Fruit fly (Drosophila melanogaster) whole organism, embryonic: ENCODE data around the gene wge.
A peak's percentile ranks its signal among the peaks of the same experiment; 100 is the strongest.

Source experiments
- Awh ChIP-seq: fragments of 200-800 bp; sonication (Bioruptor generic); IDR thresholded peaks from 2 replicates; pipeline ENCODE4, ENCODE4 v1.3.6; 2022; ENCODE audit warnings: missing biosample characterization, missing genetic modification characterization
- Bteb2 ChIP-seq: fragments of 200-800 bp; sonication (Bioruptor generic); optimal IDR thresholded peaks from 2 replicates; lab custom pipeline; 2016; ENCODE audit warnings: missing biosample characterization, missing genetic modification characterization
- CG1024 ChIP-seq: fragments of 200-800 bp; sonication (Bioruptor generic); IDR thresholded peaks from 2 replicates; pipeline ENCODE4 v1.3.6; 2022; ENCODE audit warnings: missing biosample characterization, missing genetic modification characterization
- CG10274 ChIP-seq: fragments of 200-800 bp; sonication (Bioruptor generic); optimal IDR thresholded peaks from 3 replicates; lab custom pipeline; 2017; ENCODE audit warnings: missing biosample characterization, mild to moderate bottlenecking, missing genetic modification characterization
- CG11456 ChIP-seq: fragments of 200-800 bp; sonication (Bioruptor generic); IDR thresholded peaks from 3 replicates; pipeline ENCODE4 v1.3.6; 2022; ENCODE audit warnings: missing biosample characterization, missing genetic modification characterization
- CG11560 ChIP-seq: fragments of 200-800 bp; sonication (Bioruptor generic); IDR thresholded peaks from 3 replicates; pipeline ENCODE4 v1.3.6; 2022; ENCODE audit warnings: missing biosample characterization, missing genetic modification characterization
- CG12299 ChIP-seq: fragments of 200-800 bp; sonication (Bioruptor generic); optimal IDR thresholded peaks from 2 replicates; lab custom pipeline; 2018; ENCODE audit warnings: missing biosample characterization, mild to moderate bottlenecking, missing genetic modification characterization
- CG1233 ChIP-seq: fragments of 200-800 bp; sonication (Bioruptor generic); optimal IDR thresholded peaks from 4 replicates; lab custom pipeline; 2018; ENCODE audit warnings: missing biosample characterization, mild to moderate bottlenecking, missing genetic modification characterization
- CG12942 ChIP-seq: fragments of 200-800 bp; sonication (Bioruptor generic); optimal IDR thresholded peaks from 3 replicates; lab custom pipeline; 2016; ENCODE audit warnings: missing biosample characterization, missing genetic modification characterization
- CG15011 ChIP-seq: fragments of 200-800 bp; sonication (Bioruptor generic); optimal IDR thresholded peaks from 3 replicates; lab custom pipeline; 2018; ENCODE audit warnings: missing biosample characterization, mild to moderate bottlenecking, missing genetic modification characterization
- CG17186 ChIP-seq: fragments of 200-800 bp; sonication (Bioruptor generic); optimal IDR thresholded peaks from 3 replicates; lab custom pipeline; 2017; ENCODE audit warnings: missing biosample characterization, missing genetic modification reagents, missing genetic modification characterization
- CG17802 ChIP-seq: fragments of 200-800 bp; sonication (Bioruptor generic); optimal IDR thresholded peaks from 2 replicates; lab custom pipeline; 2018; ENCODE audit warnings: missing biosample characterization, mild to moderate bottlenecking, missing genetic modification characterization, moderate library complexity
- CG18764 ChIP-seq: fragments of 200-800 bp; sonication (Bioruptor generic); optimal IDR thresholded peaks from 3 replicates; lab custom pipeline; 2016; ENCODE audit warnings: missing biosample characterization, missing genetic modification characterization
- CG2202 ChIP-seq: fragments of 200-800 bp; sonication (Bioruptor generic); optimal IDR thresholded peaks from 2 replicates; lab custom pipeline; 2018; ENCODE audit warnings: missing biosample characterization, mild to moderate bottlenecking, missing genetic modification characterization
- CG32532 ChIP-seq: fragments of 200-800 bp; sonication (Bioruptor generic); IDR thresholded peaks from 2 replicates; pipeline ENCODE4 v1.3.6; 2022; ENCODE audit warnings: missing biosample characterization, missing genetic modification characterization
- CG33213 ChIP-seq: fragments of 200-800 bp; sonication (Bioruptor generic); optimal IDR thresholded peaks from 3 replicates; lab custom pipeline; 2016; ENCODE audit warnings: missing biosample characterization, missing genetic modification characterization
- CG3726 ChIP-seq: fragments of 200-800 bp; sonication (Bioruptor generic); IDR thresholded peaks from 3 replicates; pipeline ENCODE4, ENCODE4 v1.3.6; 2022; ENCODE audit warnings: missing biosample characterization, missing genetic modification characterization
- CG42726 ChIP-seq: fragments of 200-800 bp; sonication (Bioruptor generic); IDR thresholded peaks from 2 replicates; pipeline ENCODE4 v1.3.6; 2022; ENCODE audit warnings: missing biosample characterization, missing genetic modification characterization; ENCODE audit not compliant: partially characterized antibody
- CG6765 ChIP-seq: fragments of 200-800 bp; sonication (Bioruptor generic); optimal IDR thresholded peaks from 3 replicates; lab custom pipeline; 2017; ENCODE audit warnings: missing biosample characterization, mild to moderate bottlenecking, missing genetic modification characterization
- CG7963 ChIP-seq: fragments of 200-800 bp; sonication (Bioruptor generic); IDR thresholded peaks from 3 replicates; pipeline ENCODE4 v1.3.6; 2022; ENCODE audit warnings: missing biosample characterization, missing genetic modification characterization; ENCODE audit not compliant: partially characterized antibody
- CTCF ChIP-seq: fragments of 200-800 bp; sonication (Bioruptor generic); optimal IDR thresholded peaks from 2 replicates; lab custom pipeline; 2017; ENCODE audit warnings: missing biosample characterization, mild to moderate bottlenecking, missing genetic modification characterization, moderate library complexity
- Camta ChIP-seq: fragments of 200-800 bp; sonication (Bioruptor generic); optimal IDR thresholded peaks from 2 replicates; lab custom pipeline; 2016; ENCODE audit warnings: missing biosample characterization, missing genetic modification characterization
- D19A ChIP-seq: fragments of 200-800 bp; optimal IDR thresholded peaks from 3 replicates; lab custom pipeline; 2019; ENCODE audit warnings: missing biosample characterization, mild to moderate bottlenecking, missing genetic modification characterization, moderate library complexity
- Fer3 ChIP-seq: fragments of 200-800 bp; sonication (Bioruptor generic); optimal IDR thresholded peaks from 2 replicates; lab custom pipeline; 2018; ENCODE audit warnings: missing biosample characterization, mild to moderate bottlenecking, missing genetic modification characterization, moderate library complexity
- HHEX ChIP-seq: fragments of 200-800 bp; sonication (Bioruptor generic); optimal IDR thresholded peaks from 3 replicates; lab custom pipeline; 2017; ENCODE audit warnings: missing biosample characterization, mild to moderate bottlenecking, missing genetic modification characterization, missing genetic modification reagents
- HLHmδ ChIP-seq: fragments of 200-800 bp; sonication (Bioruptor generic); optimal IDR thresholded peaks from 2 replicates; lab custom pipeline; 2018; ENCODE audit warnings: missing biosample characterization, mild to moderate bottlenecking, missing genetic modification characterization, moderate library complexity
- HmgZ ChIP-seq: fragments of 200-800 bp; sonication (Bioruptor generic); optimal IDR thresholded peaks from 2 replicates; lab custom pipeline; 2018; ENCODE audit warnings: missing biosample characterization, mild to moderate bottlenecking, missing genetic modification characterization
- Hr51 ChIP-seq, 2 experiments: fragments of 200-800 bp; sonication (Bioruptor generic); optimal IDR thresholded peaks; 2 replicates in 1 of 2; 3 replicates in 1 of 2; lab custom pipeline; 2016 to 2018; ENCODE audit warnings: missing biosample characterization in 2 of 2, missing genetic modification characterization in 2 of 2, mild to moderate bottlenecking in 1 of 2, moderate library complexity in 1 of 2
- Hsf ChIP-seq: fragments of 200-800 bp; sonication (Bioruptor generic); optimal IDR thresholded peaks from 3 replicates; lab custom pipeline; 2016; ENCODE audit warnings: missing biosample characterization, missing genetic modification characterization
- Meics ChIP-seq: fragments of 200-800 bp; sonication (Bioruptor generic); optimal IDR thresholded peaks from 2 replicates; lab custom pipeline; 2017; ENCODE audit warnings: missing biosample characterization, mild to moderate bottlenecking, missing genetic modification characterization
- Nf-YC ChIP-seq: fragments of 200-800 bp; optimal IDR thresholded peaks from 3 replicates; lab custom pipeline; 2019; ENCODE audit warnings: missing biosample characterization, mild to moderate bottlenecking, missing genetic modification characterization, moderate library complexity
- Rfx ChIP-seq: fragments of 200-800 bp; sonication (Bioruptor generic); IDR thresholded peaks from 2 replicates; pipeline ENCODE4 v1.3.6; 2022; ENCODE audit warnings: missing biosample characterization, missing genetic modification characterization
- Scr ChIP-seq: fragments of 200-800 bp; sonication (Bioruptor generic); IDR thresholded peaks from 2 replicates; pipeline ENCODE4 v1.3.6; 2022; ENCODE audit warnings: missing biosample characterization, missing genetic modification characterization; ENCODE audit not compliant: partially characterized antibody
- Ssrp ChIP-seq: fragments of 200-800 bp; sonication (Bioruptor generic); optimal IDR thresholded peaks from 2 replicates; lab custom pipeline; 2018; ENCODE audit warnings: missing biosample characterization, mild to moderate bottlenecking, missing genetic modification characterization, moderate library complexity
- Vsx1 ChIP-seq: fragments of 200-800 bp; sonication (Bioruptor generic); optimal IDR thresholded peaks from 2 replicates; lab custom pipeline; 2017; ENCODE audit warnings: missing biosample characterization, mild to moderate bottlenecking, missing genetic modification characterization, missing genetic modification reagents
- al ChIP-seq: fragments of 200-800 bp; sonication (Bioruptor generic); IDR thresholded peaks from 2 replicates; pipeline ENCODE4 v1.3.6; 2022; ENCODE audit warnings: missing biosample characterization, missing genetic modification characterization
- btn ChIP-seq: fragments of 200-800 bp; sonication (Bioruptor generic); optimal IDR thresholded peaks from 2 replicates; lab custom pipeline; 2016; ENCODE audit warnings: missing biosample characterization, missing genetic modification characterization
- cas ChIP-seq: fragments of 200-800 bp; sonication (Bioruptor generic); IDR thresholded peaks from 2 replicates; pipeline ENCODE4 v1.3.6; 2022; ENCODE audit warnings: missing biosample characterization, missing genetic modification characterization
- ci ChIP-seq: fragments of 200-800 bp; sonication (Bioruptor generic); IDR thresholded peaks from 3 replicates; pipeline ENCODE4 v1.3.6; 2022; ENCODE audit warnings: missing biosample characterization, missing genetic modification characterization
- dimm ChIP-seq: fragments of 200-800 bp; sonication (Bioruptor generic); IDR thresholded peaks from 2 replicates; pipeline ENCODE4 v1.3.6; 2022; ENCODE audit warnings: missing biosample characterization, missing genetic modification characterization
- fd102C ChIP-seq: fragments of 200-800 bp; sonication (Bioruptor generic); optimal IDR thresholded peaks from 2 replicates; lab custom pipeline; 2018; ENCODE audit warnings: missing biosample characterization, mild to moderate bottlenecking, missing genetic modification characterization, moderate library complexity
- hbn ChIP-seq: fragments of 200-800 bp; sonication (Bioruptor generic); IDR thresholded peaks from 2 replicates; pipeline ENCODE4 v1.3.6; 2022; ENCODE audit warnings: missing biosample characterization, missing genetic modification characterization; ENCODE audit not compliant: partially characterized antibody
- ind ChIP-seq: fragments of 200-800 bp; sonication (Bioruptor generic); optimal IDR thresholded peaks from 3 replicates; lab custom pipeline; 2016; ENCODE audit warnings: missing biosample characterization, missing genetic modification characterization
- kay ChIP-seq: fragments of 200-800 bp; sonication (Bioruptor generic); optimal IDR thresholded peaks from 2 replicates; lab custom pipeline; 2016; ENCODE audit warnings: missing biosample characterization, missing genetic modification characterization
- lab ChIP-seq: fragments of 200-800 bp; sonication (Bioruptor generic); optimal IDR thresholded peaks from 3 replicates; lab custom pipeline; 2017; ENCODE audit warnings: missing biosample characterization, missing genetic modification characterization, mild to moderate bottlenecking, moderate library complexity, missing genetic modification reagents
- pb ChIP-seq: fragments of 200-800 bp; sonication (Bioruptor generic); optimal IDR thresholded peaks from 3 replicates; lab custom pipeline; 2016; ENCODE audit warnings: missing biosample characterization, missing genetic modification characterization
- prd ChIP-seq, 3 experiments: fragments of >200 bp in 2 of 3; fragments of 200-800 bp in 1 of 3; sonication (Bioruptor generic) in 1 of 3; optimal IDR thresholded peaks in 2 of 3; IDR thresholded peaks in 1 of 3; 2 replicates in 2 of 3; 3 replicates in 1 of 3; pipeline versions ENCODE4 v1.3.6 to Lab custom; 2017 to 2022; ENCODE audit warnings: missing biosample characterization in 1 of 3, missing genetic modification characterization in 1 of 3
- schlank ChIP-seq: fragments of 200-800 bp; sonication (Bioruptor generic); optimal IDR thresholded peaks from 2 replicates; lab custom pipeline; 2018; ENCODE audit warnings: missing biosample characterization, mild to moderate bottlenecking, missing genetic modification characterization
- vvl ChIP-seq: fragments of 200-800 bp; sonication (Bioruptor generic); IDR thresholded peaks from 2 replicates; pipeline ENCODE4 v1.3.6; 2022; ENCODE audit warnings: missing biosample characterization, missing genetic modification characterization

The wge gene

DNA sequence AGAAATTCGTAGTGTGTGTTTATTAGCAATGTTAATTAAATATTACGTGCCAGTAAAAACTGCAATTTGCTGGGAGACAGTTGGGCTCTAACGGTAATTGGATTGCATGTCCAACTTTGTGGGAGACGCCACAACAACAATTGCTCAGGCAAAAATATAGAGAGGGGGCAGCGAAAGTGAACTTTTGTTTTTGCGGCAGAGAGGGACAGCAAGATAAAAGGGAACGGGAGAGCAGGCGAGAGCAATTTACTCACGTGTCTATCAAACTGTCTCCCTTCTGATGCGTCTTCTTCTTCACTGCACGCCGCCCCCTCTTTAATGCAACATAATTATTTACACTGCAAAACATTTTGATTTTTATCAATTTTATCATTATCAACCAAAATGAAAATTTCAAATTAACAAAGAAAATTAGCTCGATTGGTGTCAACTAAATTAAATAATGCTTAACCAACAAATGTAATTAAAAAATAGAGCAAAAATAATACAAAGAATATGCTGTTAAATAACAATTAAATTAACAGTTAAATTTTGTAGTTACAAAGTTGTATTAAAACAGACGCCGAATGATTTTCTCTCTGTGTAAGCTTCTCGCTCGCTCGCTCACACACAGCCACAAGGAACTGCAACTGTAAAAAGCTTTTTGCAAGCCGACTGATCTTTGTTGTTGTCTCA, 53.5 kb downstream of the wge start (continued):
- TF ChIP-seq CG17186 (peak; percentile 32), Ssrp (tag; lab: Kevin White, UChicago) (peak; percentile 90), HmgZ (tag; lab: Kevin White, UChicago) (peak; percentile 4), CG7963 (GFP tag; lab: Robert Waterston, UW) (no peak), schlank (no peak), CTCF (peak; percentile 26), Meics (GFP tag; lab: Kevin White, UChicago) (peak; percentile 67), Vsx1 (GFP tag; lab: Kevin White, UChicago) (peak; percentile 40), ci (GFP tag; lab: Robert Waterston, UW) (peak; percentile 84), al (no peak), Bteb2 (GFP tag; lab: Kevin White, UChicago) (peak; percentile 45), CG6765 (peak; percentile 15), HHEX (GFP tag; lab: Kevin White, UChicago) (peak; percentile 71), ind (GFP tag; lab: Kevin White, UChicago) (peak; percentile 81), CG12942 (GFP tag; lab: Kevin White, UChicago) (peak; percentile 68), btn (GFP tag; lab: Kevin White, UChicago) (no peak), CG3726 (peak; percentile 63; the same call in 2 of the 3 replicates), CG10274 (peak; percentile 20), CG12299 (tag; lab: Kevin White, UChicago) (no peak), Fer3 (tag; lab: Kevin White, UChicago) (peak; percentile 81), D19A (tag; lab: Kevin White, UChicago) (peak; percentile 89), lab (peak; percentile 79), Scr (GFP tag; lab: Robert Waterston, UW) (no peak), CG17802 (peak; percentile 64), Nf-YC (tag; lab: Kevin White, UChicago) (peak; percentile 32), dimm (GFP tag; lab: Robert Waterston, UW) (peak; percentile 30; the same call in 1 of the 2 replicates), Hsf (peak; percentile 72), kay (peak; percentile 70), hbn (GFP tag; lab: Robert Waterston, UW) (no peak), CG11560 (tag; lab: Robert Waterston, UW) (no peak), CG1024 (GFP tag; lab: Robert Waterston, UW) (no peak; the same call in 1 of the 2 replicates), Hr51 (GFP tag; optimal IDR thresholded peaks at IDR 0.05; lab: Kevin White, UChicago) (peak; percentile 28 to 88), Camta (GFP tag; lab: Kevin White, UChicago) (peak; percentile 54), vvl (GFP tag; lab: Robert Waterston, UW) (peak; percentile 79), prd (optimal IDR thresholded peaks at IDR 0.05; lab: Kevin White, UChicago) (no peak), prd (GFP tag; IDR thresholded peaks at IDR 0.05; lab: Robert Waterston, UW) (peak; percentile 77), cas (GFP tag; lab: Robert Waterston, UW) (no peak), CG32532 (0 out of 2 replicates have a peak, but pooled peaks have one; percentile 25), Rfx (GFP tag; lab: Robert Waterston, UW) (peak; percentile 58), fd102C (GFP tag; lab: Kevin White, UChicago) (no peak), CG33213 (GFP tag; lab: Kevin White, UChicago) (no peak), CG2202 (tag; lab: Kevin White, UChicago) (peak; percentile 62), CG15011 (GFP tag; lab: Kevin White, UChicago) (peak; percentile 66), Awh (GFP tag; lab: Robert Waterston, UW) (peak; percentile 75; the same call in 1 of the 2 replicates), pb (peak; percentile 30), CG1233 (GFP tag; lab: Kevin White, UChicago) (peak; percentile 88), HLHmδ (GFP tag; lab: Kevin White, UChicago) (no peak), CG18764 (peak; percentile 72), CG42726 (GFP tag; lab: Robert Waterston, UW) (no peak), CG11456 (GFP tag; lab: Robert Waterston, UW) (0 out of 3 replicates have a peak, but pooled peaks have one; percentile 21)
